Worm (Caenorhabditis elegans) whole organism, L2 larva: ENCODE results near the gene cee-1.
A peak's percentile ranks its signal among the peaks of the same experiment; 100 is the strongest.

Experiments
- C34F6.9 ChIP-seq: fragments of 150-350 bp; optimal IDR thresholded peaks from 2 replicates; lab custom pipeline; 2014; ENCODE audit warnings: missing biosample characterization, missing genetic modification characterization
- F13H6.1 ChIP-seq: sonication (generic microtip); optimal IDR thresholded peaks from 2 replicates; lab custom pipeline; 2016; ENCODE audit warnings: missing genetic modification characterization, missing compliant biosample characterization
- Y55F3AM.14 ChIP-seq: fragments of 200-800 bp; sonication (Bioruptor generic); optimal IDR thresholded peaks from 2 replicates; lab custom pipeline; 2018; ENCODE audit warnings: mild to moderate bottlenecking, missing genetic modification characterization, missing compliant biosample characterization
- ZK546.5 ChIP-seq: sonication (generic microtip); optimal IDR thresholded peaks from 2 replicates; lab custom pipeline; 2017; ENCODE audit warnings: missing biosample characterization, missing genetic modification characterization
- alr-1 ChIP-seq: fragments of 150-350 bp; optimal IDR thresholded peaks from 2 replicates; lab custom pipeline; 2014; ENCODE audit warnings: missing biosample characterization, missing genetic modification characterization
- ama-1 ChIP-seq: fragments of 150-350 bp; optimal IDR thresholded peaks from 2 replicates; lab custom pipeline; 2018; ENCODE audit warnings: inconsistent platforms
- blmp-1 ChIP-seq: sonication (generic microtip); optimal IDR thresholded peaks from 2 replicates; lab custom pipeline; 2017; ENCODE audit warnings: missing genetic modification characterization, mild to moderate bottlenecking, missing compliant biosample characterization, antibody characterized with exemption, moderate library complexity; ENCODE audit not compliant: insufficient read depth
- ceh-16 ChIP-seq: fragments of 150-350 bp; optimal IDR thresholded peaks from 2 replicates; lab custom pipeline; 2014; ENCODE audit warnings: missing biosample characterization, missing genetic modification characterization
- dmd-4 ChIP-seq: sonication (generic microtip); optimal IDR thresholded peaks from 2 replicates; lab custom pipeline; 2017; ENCODE audit warnings: missing biosample characterization, missing genetic modification characterization
- egl-27 ChIP-seq: sonication (generic microtip); optimal IDR thresholded peaks from 3 replicates; lab custom pipeline; 2017; ENCODE audit warnings: missing biosample characterization, missing genetic modification reagents, missing genetic modification characterization
- elt-1 ChIP-seq: fragments of 150-350 bp; optimal IDR thresholded peaks from 2 replicates; lab custom pipeline; 2014; ENCODE audit warnings: missing biosample characterization, missing genetic modification characterization
- elt-3 ChIP-seq: sonication (generic microtip); optimal IDR thresholded peaks from 2 replicates; lab custom pipeline; 2017; ENCODE audit warnings: missing biosample characterization, missing genetic modification characterization
- fos-1 ChIP-seq: fragments of 150-350 bp; optimal IDR thresholded peaks from 2 replicates; lab custom pipeline; 2014; ENCODE audit warnings: missing biosample characterization, missing genetic modification characterization
- gmeb-1 ChIP-seq: fragments of 150-350 bp; optimal IDR thresholded peaks from 2 replicates; lab custom pipeline; 2014; ENCODE audit warnings: missing biosample characterization, missing genetic modification characterization
- lin-11 ChIP-seq: fragments of 150-350 bp; sonication (generic microtip); optimal IDR thresholded peaks from 2 replicates; lab custom pipeline; 2014; ENCODE audit warnings: missing biosample characterization, missing genetic modification characterization, inconsistent platforms, mixed read lengths
- lin-13 ChIP-seq: fragments of 150-350 bp; optimal IDR thresholded peaks from 2 replicates; lab custom pipeline; 2014; ENCODE audit warnings: missing biosample characterization, missing genetic modification reagents, missing genetic modification characterization
- lin-39 ChIP-seq: fragments of 150-350 bp; optimal IDR thresholded peaks from 2 replicates; lab custom pipeline; 2014; ENCODE audit warnings: missing biosample characterization, missing genetic modification reagents, missing genetic modification characterization
- lsy-2 ChIP-seq, 2 experiments: fragments of 150-350 bp in 1 of 2; sonication (generic microtip) in 1 of 2; optimal IDR thresholded peaks; 2 replicates each; lab custom pipeline; 2014 to 2017; ENCODE audit warnings: missing biosample characterization in 2 of 2, missing genetic modification characterization in 2 of 2
- mab-5 ChIP-seq: fragments of 150-350 bp; optimal IDR thresholded peaks from 2 replicates; lab custom pipeline; 2014; ENCODE audit warnings: missing biosample characterization, missing genetic modification characterization
- mdl-1 ChIP-seq, 2 experiments: fragments of 150-350 bp in 1 of 2; sonication (generic microtip) in 1 of 2; optimal IDR thresholded peaks; 2 replicates each; lab custom pipeline; 2017; ENCODE audit warnings: missing biosample characterization in 2 of 2, missing genetic modification characterization in 2 of 2
- nhr-11 ChIP-seq: fragments of 150-350 bp; optimal IDR thresholded peaks from 2 replicates; lab custom pipeline; 2014; ENCODE audit warnings: missing biosample characterization, missing genetic modification characterization
- nhr-12 ChIP-seq: fragments of 150-350 bp; optimal IDR thresholded peaks from 2 replicates; lab custom pipeline; 2014; ENCODE audit warnings: missing biosample characterization, missing genetic modification characterization
- nhr-129 ChIP-seq: fragments of 150-350 bp; optimal IDR thresholded peaks from 2 replicates; lab custom pipeline; 2014; ENCODE audit warnings: missing biosample characterization, missing genetic modification characterization
- nhr-21 ChIP-seq: fragments of 150-350 bp; optimal IDR thresholded peaks from 2 replicates; lab custom pipeline; 2014; ENCODE audit warnings: missing biosample characterization, missing genetic modification characterization
- nhr-23 ChIP-seq: fragments of 150-350 bp; optimal IDR thresholded peaks from 2 replicates; lab custom pipeline; 2014; ENCODE audit warnings: missing biosample characterization, missing genetic modification reagents, missing genetic modification characterization
- nhr-237 ChIP-seq: fragments of 150-350 bp; optimal IDR thresholded peaks from 2 replicates; lab custom pipeline; 2014; ENCODE audit warnings: missing biosample characterization, missing genetic modification characterization
- nhr-25 ChIP-seq: fragments of 150-350 bp; sonication (generic microtip); optimal IDR thresholded peaks from 3 replicates; lab custom pipeline; 2014; ENCODE audit warnings: missing biosample characterization, missing genetic modification characterization
- sem-4 ChIP-seq: fragments of 150-350 bp; optimal IDR thresholded peaks from 2 replicates; lab custom pipeline; 2014; ENCODE audit warnings: missing biosample characterization, missing genetic modification reagents, missing genetic modification characterization
- skn-1 ChIP-seq: sonication (generic microtip); optimal IDR thresholded peaks from 2 replicates; lab custom pipeline; 2017; ENCODE audit warnings: missing biosample characterization, missing genetic modification characterization
- sma-3 ChIP-seq: sonication (generic microtip); optimal IDR thresholded peaks from 2 replicates; lab custom pipeline; 2016; ENCODE audit warnings: missing genetic modification reagents, missing genetic modification characterization, missing compliant biosample characterization
- snpc-4 ChIP-seq: fragments of 150-350 bp; optimal IDR thresholded peaks from 2 replicates; lab custom pipeline; 2014; ENCODE audit warnings: missing biosample characterization, missing genetic modification characterization
- unc-39 ChIP-seq: fragments of 150-350 bp; optimal IDR thresholded peaks from 2 replicates; lab custom pipeline; 2014; ENCODE audit warnings: missing biosample characterization, missing genetic modification characterization
- unc-55 ChIP-seq: fragments of 150-350 bp; sonication (generic microtip); optimal IDR thresholded peaks from 3 replicates; lab custom pipeline; 2014; ENCODE audit warnings: missing biosample characterization, missing genetic modification reagents, missing genetic modification characterization
- unc-62 ChIP-seq: fragments of 150-350 bp; optimal IDR thresholded peaks from 2 replicates; lab custom pipeline; 2014; ENCODE audit warnings: missing biosample characterization, missing genetic modification reagents, missing genetic modification characterization
- zag-1 ChIP-seq: fragments of 150-350 bp; optimal IDR thresholded peaks from 2 replicates; lab custom pipeline; 2014; ENCODE audit warnings: missing biosample characterization, missing genetic modification characterization
- ztf-1 ChIP-seq: fragments of 200-800 bp; sonication (Bioruptor generic); conservative IDR thresholded peaks from 2 replicates; pipeline ENCODE4 v1.3.6; 2022; ENCODE audit warnings: missing genetic modification characterization, missing compliant biosample characterization
- ztf-11 ChIP-seq: sonication (generic microtip); optimal IDR thresholded peaks from 2 replicates; lab custom pipeline; 2017; ENCODE audit warnings: missing biosample characterization, missing genetic modification characterization
- ztf-4 ChIP-seq: fragments of 150-350 bp; optimal IDR thresholded peaks from 2 replicates; lab custom pipeline; 2014; ENCODE audit warnings: missing biosample characterization, missing genetic modification characterization

cee-1 gene

ce11 chrIII:4900260-4900659 lies 12.2 kb upstream of the cee-1 start, which contains the start of gene tag-340:
TSS of gene tag-340 (plus strand) at chrIII:4900508.
- TF ChIP-seq elt-1 (no peak), mdl-1 (tag; optimal IDR thresholded peaks at IDR 0.05; lab: Kevin White, UChicago) (no peak), F13H6.1 (no peak), zag-1 (tag; lab: Kevin White, UChicago) (no peak), alr-1 (no peak), nhr-21 (tag; lab: Kevin White, UChicago) (no peak), fos-1 (tag; lab: Kevin White, UChicago) (peak; percentile 28)

- TF ChIP-seq nhr-21 (tag; lab: Kevin White, UChicago) (no peak), lin-11 (tag; lab: Kevin White, UChicago) (no peak), C34F6.9 (tag; lab: Kevin White, UChicago) (no peak), unc-39 (tag; lab: Kevin White, UChicago) (no peak), ztf-11 (tag; lab: Kevin White, UChicago) (no peak)
Measured at ce11 chrIII:4903784-4904183, 8.7 kb upstream of the cee-1 start, which contains the start of gene kbp-2. TSS of gene kbp-2 (minus strand) at chrIII:4903884.

ce11 chrIII:4905405-4905804 lies 7.1 kb upstream of the cee-1 start, which contains the start of gene F26F4.8:
TSS of gene F26F4.8 (minus strand) at chrIII:4905473.
- TF ChIP-seq gmeb-1 (tag; lab: Kevin White, UChicago) (peak; percentile 17), egl-27 (tag; lab: Kevin White, UChicago) (no peak), elt-3 (tag; lab: Kevin White, UChicago) (no peak), nhr-129 (tag; lab: Kevin White, UChicago) (peak; percentile 16), nhr-11 (tag; lab: Kevin White, UChicago) (no peak), fos-1 (tag; lab: Kevin White, UChicago) (peak; percentile 36), nhr-25 (no peak), ZK546.5 (tag; lab: Kevin White, UChicago) (no peak), unc-55 (GFP tag; lab: Kevin White, UChicago) (peak; percentile 21), sma-3 (no peak), Y55F3AM.14 (no peak), C34F6.9 (tag; lab: Kevin White, UChicago) (peak; percentile 55), elt-1 (no peak), lin-13 (no peak), ztf-11 (tag; lab: Kevin White, UChicago) (no peak), lsy-2 (tag; optimal IDR thresholded peaks at IDR 0.05; lab: Kevin White, UChicago) (peak in 1 of 2 experiments; percentile 41), F13H6.1 (peak; percentile 28), ztf-4 (tag; lab: Kevin White, UChicago) (no peak), blmp-1 (no peak), ceh-16 (no peak), snpc-4 (tag; lab: Kevin White, UChicago) (no peak), lin-39 (no peak), zag-1 (tag; lab: Kevin White, UChicago) (no peak), mab-5 (no peak), sem-4 (tag; lab: Kevin White, UChicago) (no peak), ztf-1 (GFP tag; lab: Robert Waterston, UW) (no peak), nhr-23 (tag; lab: Kevin White, UChicago) (no peak)

- TF ChIP-seq fos-1 (tag; lab: Kevin White, UChicago) (peak; percentile 99), Y55F3AM.14 (no peak), gmeb-1 (tag; lab: Kevin White, UChicago) (peak; percentile 20), nhr-25 (no peak)
Measured at ce11 chrIII:4906365-4906764, 6.1 kb upstream of the cee-1 start.

- TF ChIP-seq unc-62 (GFP tag; lab: Kevin White, UChicago) (no peak), unc-39 (tag; lab: Kevin White, UChicago) (no peak), dmd-4 (no peak), C34F6.9 (tag; lab: Kevin White, UChicago) (no peak), elt-1 (no peak), elt-3 (tag; lab: Kevin White, UChicago) (no peak), skn-1 (tag; lab: Kevin White, UChicago) (no peak), ama-1 (lab: Kevin White, UChicago) (no peak), nhr-237 (tag; lab: Kevin White, UChicago) (no peak), alr-1 (no peak), nhr-12 (tag; lab: Kevin White, UChicago) (no peak), Y55F3AM.14 (no peak), snpc-4 (tag; lab: Kevin White, UChicago) (no peak)
Measured at ce11 chrIII:4906896-4907295, 5.6 kb upstream of the cee-1 start, which contains the start of gene rom-1. TSS of gene rom-1 (plus strand) at chrIII:4907196.
